Worm (Caenorhabditis elegans) whole organism, midembryonic: ENCODE measurements around the gene ptc-3.

Experiments
- T22C8.4 ChIP-seq: fragments of 200-800 bp; sonication (Bioruptor generic); IDR thresholded peaks from 2 replicates; pipeline ENCODE4 v1.3.6; 2022; ENCODE audit warnings: missing genetic modification characterization, missing compliant biosample characterization
- cog-1 ChIP-seq: sonication (generic microtip); optimal IDR thresholded peaks from 2 replicates; lab custom pipeline; 2016; ENCODE audit warnings: missing genetic modification characterization, missing compliant biosample characterization
- flt-1 ChIP-seq: fragments of 200-800 bp; sonication (Bioruptor generic); IDR thresholded peaks from 2 replicates; pipeline ENCODE4 v1.3.6; 2022; ENCODE audit warnings: missing genetic modification characterization, missing compliant biosample characterization
- klf-2 ChIP-seq: fragments of 200-800 bp; sonication (Bioruptor generic); conservative IDR thresholded peaks from 2 replicates; pipeline ENCODE4 v1.3.6; 2022; ENCODE audit warnings: missing genetic modification reagents, missing genetic modification characterization, missing compliant biosample characterization
- med-1 ChIP-seq: sonication (generic microtip); optimal IDR thresholded peaks from 2 replicates; lab custom pipeline; 2017; ENCODE audit warnings: missing genetic modification characterization, mild to moderate bottlenecking, missing compliant biosample characterization, antibody characterized with exemption, missing genetic modification reagents; ENCODE audit not compliant: insufficient read depth
- ref-1 ChIP-seq: fragments of 200-800 bp; sonication (Bioruptor generic); conservative IDR thresholded peaks from 2 replicates; pipeline ENCODE4 v1.3.6; 2022; ENCODE audit warnings: missing genetic modification reagents, missing genetic modification characterization, missing compliant biosample characterization
- tab-1 ChIP-seq: fragments of 200-800 bp; sonication (Bioruptor generic); IDR thresholded peaks from 2 replicates; pipeline ENCODE4 v1.3.6; 2022; ENCODE audit warnings: missing genetic modification characterization, missing compliant biosample characterization
- ztf-23 ChIP-seq: fragments of 200-800 bp; sonication (Bioruptor generic); IDR thresholded peaks from 2 replicates; pipeline ENCODE4 v1.3.6; 2022; ENCODE audit warnings: missing genetic modification reagents, missing genetic modification characterization, missing compliant biosample characterization
- ztf-29 ChIP-seq: fragments of 200-800 bp; sonication (Bioruptor generic); IDR thresholded peaks from 2 replicates; pipeline ENCODE4 v1.3.6; 2022; ENCODE audit warnings: missing genetic modification reagents, missing genetic modification characterization, missing compliant biosample characterization

The ptc-3 gene

ce11 chrII:2878909-2879308 is 26.5 kb upstream of the ptc-3 start:
- TF ChIP-seq med-1 (GFP tag; lab: Kevin White, UChicago) = no peak
- TF ChIP-seq tab-1 = no peak
- TF ChIP-seq ref-1 (GFP tag; lab: Robert Waterston, UW) = no peak
- TF ChIP-seq klf-2 (GFP tag; lab: Robert Waterston, UW) = no peak
- TF ChIP-seq cog-1 (tag; lab: Kevin White, UChicago) = no peak
- no peak for TF ChIP-seq ztf-29 (GFP tag; lab: Robert Waterston, UW)
- no peak for TF ChIP-seq flt-1 (GFP tag; lab: Robert Waterston, UW)
- no peak for TF ChIP-seq T22C8.4 (GFP tag; lab: Robert Waterston, UW)
- TF ChIP-seq ztf-23 (GFP tag; lab: Robert Waterston, UW) = no peak

- TF ChIP-seq klf-2 (GFP tag; lab: Robert Waterston, UW) (no peak), cog-1 (tag; lab: Kevin White, UChicago) (no peak), ztf-23 (GFP tag; lab: Robert Waterston, UW) (no peak), flt-1 (GFP tag; lab: Robert Waterston, UW) (no peak), ref-1 (GFP tag; lab: Robert Waterston, UW) (no peak), T22C8.4 (GFP tag; lab: Robert Waterston, UW) (no peak), med-1 (GFP tag; lab: Kevin White, UChicago) (no peak), tab-1 (no peak), ztf-29 (GFP tag; lab: Robert Waterston, UW) (no peak)
Measured at ce11 chrII:2874801-2875200, 22.4 kb upstream of the ptc-3 start, which contains the start of gene Y110A2AL.1. TSS of gene Y110A2AL.1 (plus strand) at chrII:2875101.

ce11 chrII:2871816-2872215 is 19.4 kb upstream of the ptc-3 start, which contains the start of gene Y110A2AL.10:
TSS of gene Y110A2AL.10 (minus strand) at chrII:2871916.
- TF ChIP-seq ztf-23 (GFP tag; lab: Robert Waterston, UW) (no peak), tab-1 (no peak), cog-1 (tag; lab: Kevin White, UChicago) (no peak), ref-1 (GFP tag; lab: Robert Waterston, UW) (no peak), T22C8.4 (GFP tag; lab: Robert Waterston, UW) (no peak), ztf-29 (GFP tag; lab: Robert Waterston, UW) (no peak), med-1 (GFP tag; lab: Kevin White, UChicago) (no peak), klf-2 (GFP tag; lab: Robert Waterston, UW) (no peak), flt-1 (GFP tag; lab: Robert Waterston, UW) (no peak)

ce11 chrII:2867701-2868100 is 15.3 kb upstream of the ptc-3 start, which contains the start of gene Y110A2AL.2:
TSS of gene Y110A2AL.2 (plus strand) at chrII:2868001.
- no peak for TF ChIP-seq T22C8.4 (GFP tag; lab: Robert Waterston, UW)
- no peak for TF ChIP-seq ztf-23 (GFP tag; lab: Robert Waterston, UW)
- TF ChIP-seq flt-1 (GFP tag; lab: Robert Waterston, UW) = no peak
- TF ChIP-seq ref-1 (GFP tag; lab: Robert Waterston, UW) = no peak
- no peak for TF ChIP-seq med-1 (GFP tag; lab: Kevin White, UChicago)
- no peak for TF ChIP-seq ztf-29 (GFP tag; lab: Robert Waterston, UW)
- no peak for TF ChIP-seq tab-1
- TF ChIP-seq cog-1 (tag; lab: Kevin White, UChicago) = no peak
- TF ChIP-seq klf-2 (GFP tag; lab: Robert Waterston, UW) = no peak

- TF ChIP-seq cog-1 (tag; lab: Kevin White, UChicago) = no peak
- TF ChIP-seq ztf-23 (GFP tag; lab: Robert Waterston, UW) = no peak
- no peak for TF ChIP-seq T22C8.4 (GFP tag; lab: Robert Waterston, UW)
- no peak for TF ChIP-seq ztf-29 (GFP tag; lab: Robert Waterston, UW)
- no peak for TF ChIP-seq klf-2 (GFP tag; lab: Robert Waterston, UW)
Measured at ce11 chrII:2866541-2867124, 14.2 kb upstream of the ptc-3 start, which contains the start of the genes Y110A2AL.9 and Y110A2AL.3. TSS of gene Y110A2AL.9 (minus strand) at chrII:2866641. TSS of gene Y110A2AL.3 (plus strand) at chrII:2867074.

- TF ChIP-seq ztf-23 (GFP tag; lab: Robert Waterston, UW) (no peak), med-1 (GFP tag; lab: Kevin White, UChicago) (no peak), ztf-29 (GFP tag; lab: Robert Waterston, UW) (no peak), klf-2 (GFP tag; lab: Robert Waterston, UW) (no peak), flt-1 (GFP tag; lab: Robert Waterston, UW) (no peak), cog-1 (tag; lab: Kevin White, UChicago) (no peak), T22C8.4 (GFP tag; lab: Robert Waterston, UW) (no peak), ref-1 (GFP tag; lab: Robert Waterston, UW) (no peak), tab-1 (no peak)
Measured at ce11 chrII:2865355-2865754, 13.0 kb upstream of the ptc-3 start.

ce11 chrII:2864229-2864628 is 11.8 kb upstream of the ptc-3 start, which contains the start of gene Y110A2AL.5:
TSS of gene Y110A2AL.5 (plus strand) at chrII:2864529.
- no peak for TF ChIP-seq med-1 (GFP tag; lab: Kevin White, UChicago)

- TF ChIP-seq cog-1 (tag; lab: Kevin White, UChicago) (no peak), ztf-29 (GFP tag; lab: Robert Waterston, UW) (peak; percentile 8; the same call in 1 of the 2 replicates)
Measured at ce11 chrII:2862557-2863035, 10.2 kb upstream of the ptc-3 start.

ce11 chrII:2861385-2862099 is 9.1 kb upstream of the ptc-3 start:
- TF ChIP-seq ref-1 (GFP tag; lab: Robert Waterston, UW) (no peak), cog-1 (tag; lab: Kevin White, UChicago) (no peak), tab-1 (0 out of 2 replicates have a peak, but pooled peaks have one; percentile 46), ztf-23 (GFP tag; lab: Robert Waterston, UW) (0 out of 2 replicates have a peak, but pooled peaks have one; percentile 7), flt-1 (GFP tag; lab: Robert Waterston, UW) (0 out of 2 replicates have a peak, but pooled peaks have one; percentile 57)
